Worm (Caenorhabditis elegans) whole organism, L3 larva: Measurements from ENCODE around the gene W09D10.4.

Experiments used
- R02D3.7 ChIP-seq: fragments of 150-350 bp; optimal IDR thresholded peaks from 2 replicates; lab custom pipeline; 2014; ENCODE audit warnings: missing biosample characterization, missing genetic modification characterization
- ZK546.5 ChIP-seq: sonication (generic microtip); optimal IDR thresholded peaks from 2 replicates; lab custom pipeline; 2017; ENCODE audit warnings: missing biosample characterization, missing genetic modification characterization
- aly-2 ChIP-seq: fragments of 150-350 bp; optimal IDR thresholded peaks from 2 replicates; lab custom pipeline; 2014; ENCODE audit warnings: missing biosample characterization, missing genetic modification characterization
- ama-1 ChIP-seq: fragments of 150-350 bp; optimal IDR thresholded peaks from 2 replicates; lab custom pipeline; 2018
- ceh-28 ChIP-seq: fragments of 150-350 bp; optimal IDR thresholded peaks from 2 replicates; lab custom pipeline; 2014; ENCODE audit warnings: missing biosample characterization, missing genetic modification reagents, missing genetic modification characterization
- ceh-82 ChIP-seq: fragments of 150-350 bp; optimal IDR thresholded peaks from 2 replicates; lab custom pipeline; 2014; ENCODE audit warnings: missing biosample characterization, missing genetic modification characterization
- ceh-9 ChIP-seq: sonication (generic microtip); optimal IDR thresholded peaks from 2 replicates; lab custom pipeline; 2018; ENCODE audit warnings: missing biosample characterization, missing genetic modification characterization
- daf-12 ChIP-seq: fragments of 150-350 bp; optimal IDR thresholded peaks from 2 replicates; lab custom pipeline; 2014; ENCODE audit warnings: missing biosample characterization, missing genetic modification reagents, missing genetic modification characterization
- egl-27 ChIP-seq: sonication (generic microtip); optimal IDR thresholded peaks from 4 replicates; lab custom pipeline; 2017; ENCODE audit warnings: missing biosample characterization, missing genetic modification reagents, missing genetic modification characterization
- elt-1 ChIP-seq: fragments of 150-350 bp; optimal IDR thresholded peaks from 2 replicates; lab custom pipeline; 2014; ENCODE audit warnings: missing biosample characterization, missing genetic modification characterization
- elt-3 ChIP-seq, 3 experiments: fragments of 150-350 bp in 1 of 3; sonication (generic microtip) in 2 of 3; optimal IDR thresholded peaks; 2 replicates in 2 of 3; 4 replicates in 1 of 3; lab custom pipeline; 2014 to 2017; ENCODE audit warnings: missing biosample characterization in 3 of 3, missing genetic modification characterization in 3 of 3
- eor-1 ChIP-seq, 2 experiments: fragments of 150-350 bp; optimal IDR thresholded peaks; 2 replicates each; lab custom pipeline; 2014 to 2018; ENCODE audit warnings: missing biosample characterization in 2 of 2, missing genetic modification characterization in 2 of 2
- fkh-2 ChIP-seq: fragments of 150-350 bp; optimal IDR thresholded peaks from 2 replicates; lab custom pipeline; 2014; ENCODE audit warnings: missing biosample characterization, missing genetic modification reagents, missing genetic modification characterization
- fos-1 ChIP-seq: fragments of 150-350 bp; optimal IDR thresholded peaks from 2 replicates; lab custom pipeline; 2014; ENCODE audit warnings: missing biosample characterization, missing genetic modification characterization
- hmg-11 ChIP-seq: sonication (generic microtip); optimal IDR thresholded peaks from 2 replicates; lab custom pipeline; 2016; ENCODE audit warnings: missing genetic modification characterization, missing compliant biosample characterization
- lin-39 ChIP-seq: fragments of 150-350 bp; optimal IDR thresholded peaks from 2 replicates; lab custom pipeline; 2018; ENCODE audit warnings: missing biosample characterization, missing genetic modification reagents, missing genetic modification characterization
- lsy-12 ChIP-seq: sonication (generic microtip); optimal IDR thresholded peaks from 2 replicates; lab custom pipeline; 2016; ENCODE audit warnings: mild to moderate bottlenecking, missing genetic modification characterization, missing compliant biosample characterization
- mdl-1 ChIP-seq: fragments of 150-350 bp; optimal IDR thresholded peaks from 2 replicates; lab custom pipeline; 2014; ENCODE audit warnings: missing biosample characterization, missing genetic modification characterization
- mml-1 ChIP-seq: fragments of 150-350 bp; sonication (generic microtip); optimal IDR thresholded peaks from 3 replicates; lab custom pipeline; 2014; ENCODE audit warnings: missing biosample characterization, missing genetic modification characterization
- nfya-1 ChIP-seq: sonication (generic microtip); optimal IDR thresholded peaks from 2 replicates; lab custom pipeline; 2017; ENCODE audit warnings: missing genetic modification characterization, mild to moderate bottlenecking, missing compliant biosample characterization, antibody characterized with exemption, moderate library complexity; ENCODE audit not compliant: insufficient read depth
- nhr-11 ChIP-seq: fragments of 150-350 bp; optimal IDR thresholded peaks from 2 replicates; lab custom pipeline; 2014; ENCODE audit warnings: missing biosample characterization, missing genetic modification characterization
- nhr-23 ChIP-seq: fragments of 150-350 bp; optimal IDR thresholded peaks from 2 replicates; lab custom pipeline; 2014; ENCODE audit warnings: missing biosample characterization, missing genetic modification reagents, missing genetic modification characterization
- nhr-25 ChIP-seq: sonication (generic microtip); optimal IDR thresholded peaks from 2 replicates; lab custom pipeline; 2017; ENCODE audit warnings: missing biosample characterization, missing genetic modification characterization
- nhr-28 ChIP-seq: fragments of 150-350 bp; optimal IDR thresholded peaks from 2 replicates; lab custom pipeline; 2014; ENCODE audit warnings: missing biosample characterization, missing genetic modification characterization
- nhr-43 ChIP-seq: sonication (generic microtip); optimal IDR thresholded peaks from 2 replicates; lab custom pipeline; 2016; ENCODE audit warnings: mild to moderate bottlenecking, missing genetic modification characterization, missing compliant biosample characterization; ENCODE audit not compliant: poor library complexity, severe bottlenecking
- nhr-67 ChIP-seq: fragments of 150-350 bp; optimal IDR thresholded peaks from 2 replicates; lab custom pipeline; 2014; ENCODE audit warnings: missing biosample characterization, missing genetic modification characterization
- nhr-76 ChIP-seq: fragments of 150-350 bp; sonication (generic microtip); optimal IDR thresholded peaks from 5 replicates; lab custom pipeline; 2014; ENCODE audit warnings: missing biosample characterization, missing genetic modification characterization
- nhr-77 ChIP-seq: fragments of 150-350 bp; optimal IDR thresholded peaks from 2 replicates; lab custom pipeline; 2014; ENCODE audit warnings: missing biosample characterization, missing genetic modification characterization
- pha-4 ChIP-seq: fragments of 150-350 bp; optimal IDR thresholded peaks from 2 replicates; lab custom pipeline; 2014; ENCODE audit warnings: missing biosample characterization, missing genetic modification reagents, missing genetic modification characterization
- pqm-1 ChIP-seq: fragments of 150-350 bp; optimal IDR thresholded peaks from 2 replicates; lab custom pipeline; 2017; ENCODE audit warnings: missing biosample characterization, missing genetic modification characterization, inconsistent platforms
- sea-2 ChIP-seq: fragments of 150-350 bp; sonication (generic microtip); optimal IDR thresholded peaks from 4 replicates; lab custom pipeline; 2014; ENCODE audit warnings: missing biosample characterization, missing genetic modification reagents, missing genetic modification characterization
- snpc-4 ChIP-seq: fragments of 150-350 bp; optimal IDR thresholded peaks from 2 replicates; lab custom pipeline; 2014; ENCODE audit warnings: missing biosample characterization, missing genetic modification characterization
- unc-39 ChIP-seq: sonication (generic microtip); optimal IDR thresholded peaks from 4 replicates; lab custom pipeline; 2017; ENCODE audit warnings: missing biosample characterization, missing genetic modification characterization
- zag-1 ChIP-seq: fragments of 150-350 bp; optimal IDR thresholded peaks from 2 replicates; lab custom pipeline; 2014; ENCODE audit warnings: missing biosample characterization, missing genetic modification characterization
- ztf-11 ChIP-seq: fragments of 150-350 bp; optimal IDR thresholded peaks from 2 replicates; lab custom pipeline; 2014; ENCODE audit warnings: missing biosample characterization, missing genetic modification characterization
- ztf-4 ChIP-seq: fragments of 150-350 bp; optimal IDR thresholded peaks from 2 replicates; lab custom pipeline; 2014; ENCODE audit warnings: missing biosample characterization, missing genetic modification characterization

W09D10.4 gene

DNA sequence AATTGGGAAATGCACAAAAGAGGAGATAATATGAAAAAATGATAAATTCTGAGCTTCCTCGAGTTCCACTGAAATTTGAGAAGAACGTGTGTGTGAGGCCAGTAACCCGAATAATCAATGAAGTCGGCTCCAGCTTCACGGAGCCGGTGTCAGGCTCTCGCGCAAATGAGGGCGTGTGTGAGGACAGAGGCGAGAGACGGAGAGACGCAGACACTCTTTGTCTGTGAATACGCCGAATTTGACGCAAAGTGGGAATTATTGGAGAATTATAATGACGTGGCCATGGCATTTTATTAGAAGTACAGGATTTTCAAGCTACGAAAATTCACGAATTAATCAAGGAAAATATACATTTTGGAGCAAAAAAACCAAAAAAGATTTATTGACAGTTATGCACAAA lies 23.9 kb upstream of the W09D10.4 start (continued):
- TF ChIP-seq egl-27 (tag; lab: Kevin White, UChicago) (no peak), elt-1 (tag; lab: Kevin White, UChicago) (no peak), mml-1 (no peak), ZK546.5 (tag; lab: Kevin White, UChicago) (no peak), aly-2 (tag; lab: Kevin White, UChicago) (no peak), fkh-2 (tag; lab: Kevin White, UChicago) (no peak), elt-3 (tag; optimal IDR thresholded peaks at IDR 0.05; lab: Kevin White, UChicago) (no peak), nhr-77 (tag; lab: Kevin White, UChicago) (no peak), eor-1 (tag; optimal IDR thresholded peaks at IDR 0.05; lab: Kevin White, UChicago) (no peak), R02D3.7 (no peak), nhr-25 (peak; percentile 33), ztf-4 (tag; lab: Kevin White, UChicago) (no peak)

ce11 chrIII:10739455-10739854 lies 23.5 kb upstream of the W09D10.4 start, which contains the start of gene smap-1:
TSS of gene smap-1 (minus strand) at chrIII:10739792.
- no peak for TF ChIP-seq eor-1 (tag; optimal IDR thresholded peaks at IDR 0.05; lab: Kevin White, UChicago)
- TF ChIP-seq elt-3 (tag; optimal IDR thresholded peaks at IDR 0.05; lab: Kevin White, UChicago): no peak
- no peak for TF ChIP-seq nhr-67 (tag; lab: Kevin White, UChicago)
- TF ChIP-seq ceh-9: no peak
- TF ChIP-seq ceh-28: no peak
- TF ChIP-seq fos-1 (tag; lab: Kevin White, UChicago): no peak
- no peak for TF ChIP-seq ztf-11
- no peak for TF ChIP-seq aly-2 (tag; lab: Kevin White, UChicago)
- TF ChIP-seq nhr-43 (tag; lab: Kevin White, UChicago): no peak
- no peak for TF ChIP-seq lin-39

- TF ChIP-seq snpc-4 (tag; lab: Kevin White, UChicago): no peak
- no peak for TF ChIP-seq nhr-28 (tag; lab: Kevin White, UChicago)
- no peak for TF ChIP-seq ama-1 (lab: Kevin White, UChicago)
- no peak for TF ChIP-seq nfya-1
- no peak for TF ChIP-seq sea-2 (GFP tag; lab: Kevin White, UChicago)
- no peak for TF ChIP-seq elt-1 (tag; lab: Kevin White, UChicago)
- no peak for TF ChIP-seq ZK546.5 (tag; lab: Kevin White, UChicago)
- TF ChIP-seq pha-4 (tag; lab: Kevin White, UChicago): no peak
- no peak for TF ChIP-seq egl-27 (tag; lab: Kevin White, UChicago)
- TF ChIP-seq unc-39: no peak
- no peak for TF ChIP-seq lsy-12 (tag; lab: Kevin White, UChicago)
- no peak for TF ChIP-seq zag-1
- TF ChIP-seq ceh-28: no peak
- no peak for TF ChIP-seq nhr-76 (tag; lab: Kevin White, UChicago)
- no peak for TF ChIP-seq ceh-9
- no peak for TF ChIP-seq R02D3.7
- TF ChIP-seq nhr-11 (tag; lab: Kevin White, UChicago): no peak
- no peak for TF ChIP-seq mdl-1 (tag; lab: Kevin White, UChicago)
- TF ChIP-seq nhr-23 (tag; lab: Kevin White, UChicago): no peak
- TF ChIP-seq daf-12 (tag; lab: Kevin White, UChicago): no peak
- TF ChIP-seq, all 47 proteins: peak for 0
These were observed 22.1 kb upstream of the W09D10.4 start for ce11 chrIII:10738081-10738480.

ce11 chrIII:10736322-10736985 lies 20.5 kb upstream of the W09D10.4 start:
- no peak for TF ChIP-seq mdl-1 (tag; lab: Kevin White, UChicago)
- TF ChIP-seq hmg-11: peak; percentile 23
- no peak for TF ChIP-seq ceh-82 (tag; lab: Kevin White, UChicago)
- TF ChIP-seq fos-1 (tag; lab: Kevin White, UChicago): no peak
- TF ChIP-seq nhr-43 (tag; lab: Kevin White, UChicago): peak; percentile 30
- TF ChIP-seq daf-12 (tag; lab: Kevin White, UChicago): no peak
- no peak for TF ChIP-seq pqm-1
- peak; percentile 45 for TF ChIP-seq nhr-25
- no peak for TF ChIP-seq egl-27 (tag; lab: Kevin White, UChicago)
- TF ChIP-seq nhr-23 (tag; lab: Kevin White, UChicago): peak; percentile 67
- peak; percentile 8 for TF ChIP-seq ama-1 (lab: Kevin White, UChicago)
- no peak for TF ChIP-seq R02D3.7
